Fruit fly (Drosophila melanogaster) Kc167 (cell line): ENCODE measurements around the gene CG6462.

Source experiments
- h ChIP-seq: fragments of >200 bp; optimal IDR thresholded peaks from 3 replicates; lab custom pipeline; 2018; ENCODE audit warnings: missing external identifiers
- ttk ChIP-seq: sonication (Bioruptor generic); optimal IDR thresholded peaks from 2 replicates; lab custom pipeline; 2017; ENCODE audit warnings: missing external identifiers

DNA sequence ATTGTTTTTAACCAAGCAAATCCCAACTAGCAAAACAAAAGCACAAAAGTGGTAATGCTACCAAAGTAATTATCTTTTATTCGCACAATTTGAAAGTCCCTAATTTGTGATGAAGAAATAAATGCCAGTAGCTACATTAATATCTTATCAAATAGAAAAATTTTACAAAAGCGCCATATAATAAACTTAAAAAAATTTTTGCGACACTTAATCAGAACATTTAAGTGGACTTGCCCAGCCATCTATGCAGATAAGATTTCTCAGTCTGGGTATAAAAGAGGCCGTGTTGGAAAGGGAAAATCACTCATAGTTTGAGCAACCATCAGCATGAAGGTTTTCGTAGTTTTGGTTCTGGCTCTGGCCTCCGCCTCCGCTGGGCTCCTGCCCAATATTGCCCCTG lies 2.0 kb upstream of the CG6462 start, which contains the start of gene yip7:
- TF ChIP-seq h (lab: Kevin White, UChicago): no peak
- TF ChIP-seq ttk (lab: Kevin White, UChicago): no peak
